Worm (Caenorhabditis elegans): Measurements from ENCODE around the gene bus-8A.

DNA sequence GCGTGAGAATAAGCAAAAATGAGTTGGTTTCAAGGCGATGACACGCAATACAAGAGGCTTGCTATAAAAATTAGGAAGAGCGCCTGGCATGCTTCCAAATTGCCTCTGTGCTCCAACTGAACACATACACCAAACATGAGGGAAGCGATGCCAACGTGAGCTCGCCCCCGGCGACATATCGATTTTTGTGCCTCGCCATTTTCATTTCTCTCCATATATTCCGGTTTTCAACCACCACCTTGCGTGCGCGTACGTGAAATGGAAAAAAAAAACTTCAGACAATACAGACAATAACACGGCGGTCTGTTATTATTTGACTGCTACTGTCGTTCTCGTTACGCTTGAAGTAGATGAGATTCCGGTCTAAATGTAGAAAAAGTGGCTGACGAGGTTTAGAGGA is 15.2 kb downstream of the bus-8A start:
- TF ChIP-seq zag-1 (tag; optimal IDR thresholded peaks at IDR 0.05): no peak
- no peak for TF ChIP-seq fos-1 (tag; optimal IDR thresholded peaks at IDR 0.05)
- no peak for TF ChIP-seq mep-1 (tag; optimal IDR thresholded peaks at IDR 0.05)
- no peak for TF ChIP-seq ztf-11 (tag; optimal IDR thresholded peaks at IDR 0.05)
- TF ChIP-seq lin-15B (tag; optimal IDR thresholded peaks at IDR 0.05): no peak
- no peak for TF ChIP-seq dpl-1 (GFP tag; optimal IDR thresholded peaks at IDR 0.05)
- no peak for TF ChIP-seq nhr-237 (tag; optimal IDR thresholded peaks at IDR 0.05)
- TF ChIP-seq nhr-47 (tag; optimal IDR thresholded peaks at IDR 0.05): no peak
- no peak for TF ChIP-seq lin-39 (tag; optimal IDR thresholded peaks at IDR 0.05)

All from whole organism, L1 larva.